Worm (Caenorhabditis elegans) whole organism, L3 larva: Measurements from ENCODE around the gene M28.4.
A peak's percentile ranks its signal among the peaks of the same experiment; 100 is the strongest.

ENCODE experiments used
- R02D3.7 ChIP-seq: fragments of 150-350 bp; optimal IDR thresholded peaks from 2 replicates; lab custom pipeline; 2014; ENCODE audit warnings: missing biosample characterization, missing genetic modification characterization
- ZK546.5 ChIP-seq: sonication (generic microtip); optimal IDR thresholded peaks from 2 replicates; lab custom pipeline; 2017; ENCODE audit warnings: missing biosample characterization, missing genetic modification characterization
- ceh-16 ChIP-seq: sonication (generic microtip); optimal IDR thresholded peaks from 2 replicates; lab custom pipeline; 2017; ENCODE audit warnings: missing biosample characterization, missing genetic modification characterization
- ceh-82 ChIP-seq: fragments of 150-350 bp; optimal IDR thresholded peaks from 2 replicates; lab custom pipeline; 2014; ENCODE audit warnings: missing biosample characterization, missing genetic modification characterization
- ceh-9 ChIP-seq: sonication (generic microtip); optimal IDR thresholded peaks from 2 replicates; lab custom pipeline; 2018; ENCODE audit warnings: missing biosample characterization, missing genetic modification characterization
- daf-12 ChIP-seq: fragments of 150-350 bp; optimal IDR thresholded peaks from 2 replicates; lab custom pipeline; 2014; ENCODE audit warnings: missing biosample characterization, missing genetic modification reagents, missing genetic modification characterization
- egl-27 ChIP-seq: sonication (generic microtip); optimal IDR thresholded peaks from 4 replicates; lab custom pipeline; 2017; ENCODE audit warnings: missing biosample characterization, missing genetic modification reagents, missing genetic modification characterization
- elt-2 ChIP-seq: sonication (generic microtip); optimal IDR thresholded peaks from 2 replicates; lab custom pipeline; 2016; ENCODE audit warnings: missing genetic modification reagents, mild to moderate bottlenecking, missing genetic modification characterization, missing compliant biosample characterization
- elt-3 ChIP-seq, 3 experiments: fragments of 150-350 bp in 1 of 3; sonication (generic microtip) in 2 of 3; optimal IDR thresholded peaks; 2 replicates in 2 of 3; 4 replicates in 1 of 3; lab custom pipeline; 2014 to 2017; ENCODE audit warnings: missing biosample characterization in 3 of 3, missing genetic modification characterization in 3 of 3
- fkh-10 ChIP-seq: sonication (generic microtip); optimal IDR thresholded peaks from 2 replicates; lab custom pipeline; 2017; ENCODE audit warnings: missing biosample characterization, missing genetic modification reagents, missing genetic modification characterization
- fkh-2 ChIP-seq: fragments of 150-350 bp; optimal IDR thresholded peaks from 2 replicates; lab custom pipeline; 2014; ENCODE audit warnings: missing biosample characterization, missing genetic modification reagents, missing genetic modification characterization
- fos-1 ChIP-seq: fragments of 150-350 bp; optimal IDR thresholded peaks from 2 replicates; lab custom pipeline; 2014; ENCODE audit warnings: missing biosample characterization, missing genetic modification characterization
- lin-15B ChIP-seq: fragments of 150-350 bp; optimal IDR thresholded peaks from 2 replicates; lab custom pipeline; 2014; ENCODE audit warnings: missing biosample characterization, missing genetic modification characterization
- lin-39 ChIP-seq: fragments of 150-350 bp; optimal IDR thresholded peaks from 2 replicates; lab custom pipeline; 2018; ENCODE audit warnings: missing biosample characterization, missing genetic modification reagents, missing genetic modification characterization
- mdl-1 ChIP-seq: fragments of 150-350 bp; optimal IDR thresholded peaks from 2 replicates; lab custom pipeline; 2014; ENCODE audit warnings: missing biosample characterization, missing genetic modification characterization
- nhr-11 ChIP-seq: fragments of 150-350 bp; optimal IDR thresholded peaks from 2 replicates; lab custom pipeline; 2014; ENCODE audit warnings: missing biosample characterization, missing genetic modification characterization
- nhr-23 ChIP-seq: fragments of 150-350 bp; optimal IDR thresholded peaks from 2 replicates; lab custom pipeline; 2014; ENCODE audit warnings: missing biosample characterization, missing genetic modification reagents, missing genetic modification characterization
- nhr-43 ChIP-seq: sonication (generic microtip); optimal IDR thresholded peaks from 2 replicates; lab custom pipeline; 2016; ENCODE audit warnings: mild to moderate bottlenecking, missing genetic modification characterization, missing compliant biosample characterization; ENCODE audit not compliant: poor library complexity, severe bottlenecking
- sea-2 ChIP-seq: fragments of 150-350 bp; sonication (generic microtip); optimal IDR thresholded peaks from 4 replicates; lab custom pipeline; 2014; ENCODE audit warnings: missing biosample characterization, missing genetic modification reagents, missing genetic modification characterization
- skn-1 ChIP-seq: fragments of 150-350 bp; optimal IDR thresholded peaks from 2 replicates; lab custom pipeline; 2014; ENCODE audit warnings: missing biosample characterization, missing genetic modification characterization
- unc-62 ChIP-seq: fragments of 150-350 bp; sonication (generic microtip); optimal IDR thresholded peaks from 4 replicates; lab custom pipeline; 2014; ENCODE audit warnings: missing biosample characterization, missing genetic modification reagents, missing genetic modification characterization
- zag-1 ChIP-seq: fragments of 150-350 bp; optimal IDR thresholded peaks from 2 replicates; lab custom pipeline; 2014; ENCODE audit warnings: missing biosample characterization, missing genetic modification characterization

The M28.4 gene

DNA sequence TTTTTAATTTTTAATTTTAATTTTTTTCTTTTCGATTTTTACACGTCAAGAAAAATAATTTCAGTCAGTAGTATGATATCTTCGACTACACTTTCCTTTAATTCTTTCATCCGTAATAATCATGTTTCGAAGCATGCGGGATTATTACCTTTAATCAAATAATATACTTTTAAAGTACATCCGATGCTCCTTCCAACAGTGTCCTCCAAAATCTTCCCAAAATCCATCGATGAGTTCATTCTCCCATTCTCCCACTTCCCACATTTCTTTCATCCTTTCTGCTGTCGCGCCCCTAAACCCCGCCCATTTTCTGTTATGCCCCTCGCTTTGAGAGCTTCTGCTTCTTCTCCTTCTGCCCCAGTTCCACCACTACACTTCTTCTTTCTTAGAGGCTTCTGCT lies 51.2 kb downstream of the M28.4 start, which contains the start of gene lgc-57:
Gene lgc-57, plus strand, starts transcription at position 301 of the 400 bp plus-strand sequence.
- TF ChIP-seq nhr-23 (tag; lab: Kevin White, UChicago) (no peak), skn-1 (tag; lab: Kevin White, UChicago) (no peak), R02D3.7 (tag; lab: Kevin White, UChicago) (no peak), sea-2 (GFP tag; lab: Kevin White, UChicago) (no peak), mdl-1 (tag; lab: Kevin White, UChicago) (no peak), ceh-82 (tag; lab: Kevin White, UChicago) (no peak), egl-27 (tag; lab: Kevin White, UChicago) (no peak), nhr-43 (tag; lab: Kevin White, UChicago) (no peak), fos-1 (no peak), elt-2 (tag; lab: Kevin White, UChicago) (no peak), zag-1 (tag; lab: Kevin White, UChicago) (no peak), ceh-9 (no peak), unc-62 (GFP tag; lab: Kevin White, UChicago) (no peak), elt-3 (tag; optimal IDR thresholded peaks at IDR 0.05; lab: Kevin White, UChicago) (no peak), ZK546.5 (tag; lab: Kevin White, UChicago) (no peak), daf-12 (tag; lab: Kevin White, UChicago) (no peak), lin-15B (tag; lab: Kevin White, UChicago) (no peak), ceh-16 (tag; lab: Kevin White, UChicago) (no peak), lin-39 (no peak), fkh-2 (no peak)

ce11 chrII:10696060-10696459 lies 52.6 kb downstream of the M28.4 start:
- TF ChIP-seq nhr-11 (tag; lab: Kevin White, UChicago) = no peak
- peak; percentile 5 for TF ChIP-seq fkh-10 (GFP tag; lab: Kevin White, UChicago)
- TF ChIP-seq, all 47 proteins: peak for 1
